Fruit fly (Drosophila melanogaster) whole organism, embryonic: ENCODE measurements around the gene CG32298.

Source experiments
- ATbp ChIP-seq: fragments of 200-800 bp; sonication (Bioruptor generic); optimal IDR thresholded peaks from 2 replicates; lab custom pipeline; 2017; ENCODE audit warnings: missing biosample characterization, mild to moderate bottlenecking, missing genetic modification characterization, missing genetic modification reagents
- Asciz ChIP-seq: fragments of 200-800 bp; sonication (Bioruptor generic); optimal IDR thresholded peaks from 2 replicates; lab custom pipeline; 2017; ENCODE audit warnings: missing biosample characterization, mild to moderate bottlenecking, missing genetic modification characterization, missing genetic modification reagents
- Bteb2 ChIP-seq: fragments of 200-800 bp; sonication (Bioruptor generic); optimal IDR thresholded peaks from 2 replicates; lab custom pipeline; 2016; ENCODE audit warnings: missing biosample characterization, missing genetic modification characterization
- CG10543 ChIP-seq: fragments of 200-800 bp; sonication (Bioruptor generic); optimal IDR thresholded peaks from 3 replicates; lab custom pipeline; 2017; ENCODE audit warnings: missing biosample characterization, mild to moderate bottlenecking, missing genetic modification characterization, moderate library complexity
- CG11560 ChIP-seq: fragments of 200-800 bp; sonication (Bioruptor generic); IDR thresholded peaks from 3 replicates; pipeline ENCODE4 v1.3.6; 2022; ENCODE audit warnings: missing biosample characterization, missing genetic modification characterization
- CG11695 ChIP-seq: fragments of 200-800 bp; sonication (Bioruptor generic); IDR thresholded peaks from 3 replicates; pipeline ENCODE4 v1.3.6; 2022; ENCODE audit warnings: missing biosample characterization, missing genetic modification characterization
- CG11696 ChIP-seq: fragments of 200-800 bp; sonication (Bioruptor generic); IDR thresholded peaks from 2 replicates; pipeline ENCODE4 v1.3.6; 2022; ENCODE audit warnings: missing biosample characterization, missing genetic modification characterization
- CG12071 ChIP-seq: fragments of 200-800 bp; sonication (Bioruptor generic); optimal IDR thresholded peaks from 3 replicates; lab custom pipeline; 2018; ENCODE audit warnings: missing biosample characterization, mild to moderate bottlenecking, missing genetic modification characterization
- CG12769 ChIP-seq: fragments of 200-800 bp; sonication (Bioruptor generic); optimal IDR thresholded peaks from 2 replicates; lab custom pipeline; 2019; ENCODE audit warnings: missing biosample characterization, mild to moderate bottlenecking, missing genetic modification characterization, moderate library complexity
- CG13296 ChIP-seq: fragments of 200-800 bp; sonication (Bioruptor generic); optimal IDR thresholded peaks from 3 replicates; lab custom pipeline; 2018; ENCODE audit warnings: missing biosample characterization, mild to moderate bottlenecking, missing genetic modification characterization
- CG15011 ChIP-seq: fragments of 200-800 bp; sonication (Bioruptor generic); optimal IDR thresholded peaks from 3 replicates; lab custom pipeline; 2018; ENCODE audit warnings: missing biosample characterization, mild to moderate bottlenecking, missing genetic modification characterization
- CG15601 ChIP-seq: fragments of 200-800 bp; sonication (Bioruptor generic); optimal IDR thresholded peaks from 3 replicates; lab custom pipeline; 2019; ENCODE audit warnings: missing biosample characterization, mild to moderate bottlenecking, missing genetic modification characterization, moderate library complexity
- CG15696 ChIP-seq: fragments of 200-800 bp; sonication (Bioruptor generic); optimal IDR thresholded peaks from 2 replicates; lab custom pipeline; 2019; ENCODE audit warnings: missing biosample characterization, mild to moderate bottlenecking, missing genetic modification characterization, moderate library complexity
- CG16863 ChIP-seq: fragments of 200-800 bp; sonication (Bioruptor generic); optimal IDR thresholded peaks from 3 replicates; lab custom pipeline; 2016; ENCODE audit warnings: missing biosample characterization, missing genetic modification characterization
- CG1832 ChIP-seq: fragments of 200-800 bp; sonication (Bioruptor generic); optimal IDR thresholded peaks from 2 replicates; lab custom pipeline; 2017; ENCODE audit warnings: missing biosample characterization, mild to moderate bottlenecking, missing genetic modification characterization, inconsistent platforms
- CG18619 ChIP-seq: fragments of 200-800 bp; sonication (Bioruptor generic); optimal IDR thresholded peaks from 3 replicates; lab custom pipeline; 2017; ENCODE audit warnings: missing biosample characterization, mild to moderate bottlenecking, missing genetic modification characterization
- CG2202 ChIP-seq: fragments of 200-800 bp; sonication (Bioruptor generic); optimal IDR thresholded peaks from 2 replicates; lab custom pipeline; 2018; ENCODE audit warnings: missing biosample characterization, mild to moderate bottlenecking, missing genetic modification characterization
- CG2678 ChIP-seq: fragments of 200-800 bp; sonication (Bioruptor generic); optimal IDR thresholded peaks from 3 replicates; lab custom pipeline; 2019; ENCODE audit warnings: missing biosample characterization, mild to moderate bottlenecking, missing genetic modification characterization, moderate library complexity
- CG2712 ChIP-seq: fragments of 200-800 bp; optimal IDR thresholded peaks from 3 replicates; lab custom pipeline; 2019; ENCODE audit warnings: missing biosample characterization, mild to moderate bottlenecking, missing genetic modification characterization, moderate library complexity
- CG3065 ChIP-seq: fragments of 200-800 bp; sonication (Bioruptor generic); optimal IDR thresholded peaks from 2 replicates; lab custom pipeline; 2016; ENCODE audit warnings: missing biosample characterization, missing genetic modification characterization
- CG3407 ChIP-seq: fragments of 200-800 bp; sonication (Bioruptor generic); optimal IDR thresholded peaks from 2 replicates; lab custom pipeline; 2018; ENCODE audit warnings: missing biosample characterization, mild to moderate bottlenecking, missing genetic modification characterization
- CG4328 ChIP-seq: fragments of 200-800 bp; sonication (Bioruptor generic); optimal IDR thresholded peaks from 3 replicates; lab custom pipeline; 2017; ENCODE audit warnings: missing biosample characterization, missing genetic modification reagents, missing genetic modification characterization
- CG4360 ChIP-seq: fragments of 200-800 bp; sonication (Bioruptor generic); IDR thresholded peaks from 2 replicates; pipeline ENCODE4 v1.3.6; 2022; ENCODE audit warnings: missing biosample characterization, missing genetic modification characterization
- CG4404 ChIP-seq: fragments of 200-800 bp; sonication (Bioruptor generic); IDR thresholded peaks from 2 replicates; pipeline ENCODE4 v1.3.6; 2022; ENCODE audit warnings: missing biosample characterization, missing genetic modification characterization
- CG6654 ChIP-seq: fragments of 200-800 bp; sonication (Bioruptor generic); optimal IDR thresholded peaks from 2 replicates; lab custom pipeline; 2017; ENCODE audit warnings: missing biosample characterization, mild to moderate bottlenecking, missing genetic modification characterization
- CG7839 ChIP-seq: fragments of 200-800 bp; sonication (Bioruptor generic); optimal IDR thresholded peaks from 3 replicates; lab custom pipeline; 2018; ENCODE audit warnings: missing biosample characterization, mild to moderate bottlenecking, missing genetic modification characterization, moderate library complexity
- CG8089 ChIP-seq: fragments of 200-800 bp; sonication (Bioruptor generic); optimal IDR thresholded peaks from 3 replicates; lab custom pipeline; 2016; ENCODE audit warnings: missing biosample characterization, missing genetic modification characterization
- CG9437 ChIP-seq: fragments of 200-800 bp; sonication (Bioruptor generic); optimal IDR thresholded peaks from 2 replicates; lab custom pipeline; 2018; ENCODE audit warnings: missing biosample characterization, mild to moderate bottlenecking, missing genetic modification characterization
- Dll ChIP-seq: fragments of 200-800 bp; sonication (Bioruptor generic); IDR thresholded peaks from 4 replicates; pipeline ENCODE4 v1.3.6; 2022; ENCODE audit warnings: missing biosample characterization, missing genetic modification characterization; ENCODE audit not compliant: partially characterized antibody
- Drgx ChIP-seq: fragments of 200-800 bp; sonication (Bioruptor generic); IDR thresholded peaks from 2 replicates; pipeline ENCODE4 v1.3.6; 2022; ENCODE audit warnings: missing biosample characterization, missing genetic modification characterization
- HHEX ChIP-seq: fragments of 200-800 bp; sonication (Bioruptor generic); optimal IDR thresholded peaks from 3 replicates; lab custom pipeline; 2017; ENCODE audit warnings: missing biosample characterization, mild to moderate bottlenecking, missing genetic modification characterization, missing genetic modification reagents
- HLH54F ChIP-seq: fragments of 200-800 bp; sonication (Bioruptor generic); optimal IDR thresholded peaks from 3 replicates; lab custom pipeline; 2016; ENCODE audit warnings: missing biosample characterization, missing genetic modification characterization
- Kr ChIP-seq: fragments of 200-800 bp; sonication (Bioruptor generic); optimal IDR thresholded peaks from 2 replicates; lab custom pipeline; 2017; ENCODE audit warnings: missing biosample characterization, mild to moderate bottlenecking, missing genetic modification characterization
- MESR4 ChIP-seq: fragments of 200-800 bp; sonication (Bioruptor generic); optimal IDR thresholded peaks from 2 replicates; lab custom pipeline; 2018; ENCODE audit warnings: missing biosample characterization, mild to moderate bottlenecking, missing genetic modification characterization, moderate library complexity
- Nf-YB ChIP-seq: fragments of 200-800 bp; sonication (Bioruptor generic); optimal IDR thresholded peaks from 3 replicates; lab custom pipeline; 2019; ENCODE audit warnings: missing biosample characterization, mild to moderate bottlenecking, missing genetic modification characterization, moderate library complexity
- Stat92E ChIP-seq, 3 experiments: fragments of >200 bp in 2 of 3; fragments of 200-800 bp in 1 of 3; sonication (Bioruptor generic) in 1 of 3; optimal IDR thresholded peaks; 2 replicates each; lab custom pipeline; 2017 to 2019; ENCODE audit warnings: missing biosample characterization in 3 of 3, missing genetic modification characterization in 3 of 3, mild to moderate bottlenecking in 1 of 3, moderate library complexity in 1 of 3
- TFAM ChIP-seq: fragments of 200-800 bp; sonication (Bioruptor generic); optimal IDR thresholded peaks from 2 replicates; lab custom pipeline; 2017; ENCODE audit warnings: missing biosample characterization, missing genetic modification characterization, inconsistent platforms
- amos ChIP-seq: fragments of 200-800 bp; sonication (Bioruptor generic); IDR thresholded peaks from 2 replicates; pipeline ENCODE4 v1.3.6; 2022; ENCODE audit warnings: missing biosample characterization, missing genetic modification characterization; ENCODE audit not compliant: partially characterized antibody
- bbx ChIP-seq: fragments of 200-800 bp; sonication (Bioruptor generic); IDR thresholded peaks from 2 replicates; pipeline ENCODE4 v1.3.6; 2022; ENCODE audit warnings: missing biosample characterization, missing genetic modification characterization; ENCODE audit not compliant: partially characterized antibody
- bigmax ChIP-seq: fragments of 200-800 bp; sonication (Bioruptor generic); optimal IDR thresholded peaks from 2 replicates; lab custom pipeline; 2018; ENCODE audit warnings: missing biosample characterization, mild to moderate bottlenecking, missing genetic modification characterization
- br ChIP-seq: fragments of >200 bp; optimal IDR thresholded peaks from 2 replicates; lab custom pipeline; 2017
- dpn ChIP-seq, 2 experiments: fragments of 200-800 bp; sonication (Bioruptor generic); optimal IDR thresholded peaks; 3 replicates each; lab custom pipeline; 2016; ENCODE audit warnings: missing biosample characterization in 2 of 2, missing genetic modification characterization in 2 of 2
- esg ChIP-seq: fragments of 200-800 bp; sonication (Bioruptor generic); conservative IDR thresholded peaks from 2 replicates; pipeline ENCODE4 v1.3.6; 2022; ENCODE audit warnings: missing biosample characterization, missing genetic modification characterization
- gem ChIP-seq: fragments of 200-800 bp; sonication (Bioruptor generic); optimal IDR thresholded peaks from 2 replicates; lab custom pipeline; 2019; ENCODE audit warnings: missing biosample characterization, mild to moderate bottlenecking, missing genetic modification characterization, moderate library complexity
- ind ChIP-seq: fragments of 200-800 bp; sonication (Bioruptor generic); optimal IDR thresholded peaks from 3 replicates; lab custom pipeline; 2016; ENCODE audit warnings: missing biosample characterization, missing genetic modification characterization
- otp ChIP-seq: fragments of 200-800 bp; sonication (Bioruptor generic); IDR thresholded peaks from 3 replicates; pipeline ENCODE4, ENCODE4 v1.3.6; 2022; ENCODE audit warnings: missing biosample characterization, missing genetic modification characterization
- pfk ChIP-seq: fragments of 200-800 bp; sonication (Bioruptor generic); optimal IDR thresholded peaks from 2 replicates; lab custom pipeline; 2018; ENCODE audit warnings: missing biosample characterization, mild to moderate bottlenecking, missing genetic modification characterization, moderate library complexity
- sd ChIP-seq: fragments of 200-800 bp; sonication (Bioruptor generic); optimal IDR thresholded peaks from 3 replicates; lab custom pipeline; 2018; ENCODE audit warnings: missing biosample characterization, mild to moderate bottlenecking, missing genetic modification characterization, moderate library complexity
- ttk ChIP-seq: fragments of 200-800 bp; sonication (Bioruptor generic); IDR thresholded peaks from 2 replicates; pipeline ENCODE4 v2.1.2; 2022; ENCODE audit warnings: missing biosample characterization, missing genetic modification characterization

The CG32298 gene

dm6 chr3L:2417399-2418040 lies 26.7 kb upstream of the CG32298 start (continued):
- peak; percentile 75 for TF ChIP-seq CG18619
- peak; percentile 88 for TF ChIP-seq CG2678 (tag; lab: Kevin White, UChicago)
- TF ChIP-seq CG8089 = no peak
- TF ChIP-seq gem (tag; lab: Kevin White, UChicago) = peak; percentile 88
- peak; percentile 34 for TF ChIP-seq CG6654 (GFP tag; lab: Kevin White, UChicago)
- no peak; the same call in 2 of the 3 replicates for TF ChIP-seq CG11695 (GFP tag; lab: Robert Waterston, UW)
- peak; percentile 81 for TF ChIP-seq CG13296 (GFP tag; lab: Kevin White, UChicago)
- TF ChIP-seq HHEX = peak; percentile 77
- TF ChIP-seq CG4404 (GFP tag; lab: Robert Waterston, UW) = no peak
- TF ChIP-seq sd (tag; lab: Kevin White, UChicago) = peak; percentile 16
- peak; percentile 56 for TF ChIP-seq CG3407
- TF ChIP-seq CG15696 (tag; lab: Kevin White, UChicago) = peak; percentile 43
- peak; percentile 60 for TF ChIP-seq Asciz
- TF ChIP-seq CG15011 = peak; percentile 71
- TF ChIP-seq CG3065 (GFP tag; lab: Kevin White, UChicago) = no peak
- peak; percentile 81 for TF ChIP-seq CG2712
- TF ChIP-seq CG4360 (GFP tag; lab: Robert Waterston, UW) = peak; percentile 65
- peak; percentile 69 for TF ChIP-seq ind (GFP tag; lab: Kevin White, UChicago)
- TF ChIP-seq Kr = no peak
- no peak for TF ChIP-seq Dll (GFP tag; lab: Robert Waterston, UW)
- TF ChIP-seq CG11696 (GFP tag; lab: Robert Waterston, UW) = no peak
- no peak for TF ChIP-seq MESR4 (GFP tag; lab: Kevin White, UChicago)
- no peak for TF ChIP-seq CG11560 (tag; lab: Robert Waterston, UW)
- TF ChIP-seq Nf-YB (GFP tag; lab: Kevin White, UChicago) = peak; percentile 64
- peak in 1 of 3 experiments; percentile 68 for TF ChIP-seq Stat92E (GFP tag; optimal IDR thresholded peaks at IDR 0.05; lab: Kevin White, UChicago)
- TF ChIP-seq Bteb2 (GFP tag; lab: Kevin White, UChicago) = no peak
- TF ChIP-seq CG4328 = peak; percentile 76
- peak; percentile 9 for TF ChIP-seq CG2202 (tag; lab: Kevin White, UChicago)
- TF ChIP-seq ATbp (GFP tag; lab: Kevin White, UChicago) = peak; percentile 71
- peak; percentile 87 for TF ChIP-seq CG7839 (tag; lab: Kevin White, UChicago)
- peak; percentile 32 to 70 for TF ChIP-seq dpn (GFP tag; optimal IDR thresholded peaks at IDR 0.05; lab: Kevin White, UChicago)
- TF ChIP-seq TFAM (GFP tag; lab: Kevin White, UChicago) = no peak
- TF ChIP-seq otp (GFP tag; lab: Robert Waterston, UW) = no peak
- peak; percentile 35 for TF ChIP-seq CG12071 (GFP tag; lab: Kevin White, UChicago)
- no peak for TF ChIP-seq amos (GFP tag; lab: Robert Waterston, UW)
- TF ChIP-seq HLH54F (GFP tag; lab: Kevin White, UChicago) = no peak
- TF ChIP-seq Drgx (GFP tag; lab: Robert Waterston, UW) = peak; percentile 86
- peak; percentile 61; the same call in 1 of the 2 replicates for TF ChIP-seq esg
- no peak for TF ChIP-seq CG1832 (GFP tag; lab: Kevin White, UChicago)
- TF ChIP-seq bbx = no peak
- no peak for TF ChIP-seq br (lab: Kevin White, UChicago)
- TF ChIP-seq CG15601 (tag; lab: Kevin White, UChicago) = peak; percentile 67
- peak; percentile 80 for TF ChIP-seq CG9437 (GFP tag; lab: Kevin White, UChicago)
- no peak for TF ChIP-seq bigmax (GFP tag; lab: Kevin White, UChicago)
- TF ChIP-seq CG16863 = no peak
- TF ChIP-seq CG12769 (tag; lab: Kevin White, UChicago) = peak; percentile 22
- TF ChIP-seq ttk (GFP tag; lab: Robert Waterston, UW) = peak; percentile 61
- peak; percentile 59 for TF ChIP-seq CG10543 (GFP tag; lab: Kevin White, UChicago)
- no peak for TF ChIP-seq pfk (GFP tag; lab: Kevin White, UChicago)
